Worm (Caenorhabditis elegans): ENCODE results near the gene nhr-198.

Gene nhr-198

ce11 chrV:15721431-15721830 lies 27.6 kb downstream of the nhr-198 start:
- TF ChIP-seq pha-2 (tag; optimal IDR thresholded peaks at IDR 0.05), result no peak
- no peak for TF ChIP-seq F13H6.1 (tag; optimal IDR thresholded peaks at IDR 0.05)
- TF ChIP-seq unc-55 (GFP tag; optimal IDR thresholded peaks at IDR 0.05), result no peak
- TF ChIP-seq pqm-1 (tag; optimal IDR thresholded peaks at IDR 0.05), result no peak
- TF ChIP-seq madf-2 (tag; optimal IDR thresholded peaks at IDR 0.05), result no peak

DNA sequence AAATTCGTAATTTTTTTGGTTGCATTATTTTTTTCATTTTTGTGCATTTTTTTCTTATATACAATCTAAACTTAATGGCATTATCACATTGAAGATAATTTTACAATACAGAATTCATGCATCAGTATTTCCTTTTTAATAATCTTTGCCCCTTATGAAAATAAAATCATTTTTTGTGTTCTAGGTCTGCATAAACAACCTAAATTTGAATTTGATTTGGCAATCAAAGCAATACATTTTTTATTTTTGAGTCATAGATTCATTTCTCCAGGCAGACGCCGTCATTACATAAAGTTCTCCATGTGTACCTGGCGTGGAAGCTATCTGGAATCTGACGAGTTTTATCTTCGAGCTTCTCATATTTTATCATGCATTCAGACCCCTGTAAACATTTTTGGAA lies 28.1 kb downstream of the nhr-198 start, which contains the start of gene srh-140:
srh-140 (plus strand) TSS at position 301 of the 400 bp plus-strand sequence.
- TF ChIP-seq zip-5 (tag; optimal IDR thresholded peaks at IDR 0.05) (no peak), madf-2 (tag; optimal IDR thresholded peaks at IDR 0.05) (no peak), sox-4 (tag; optimal IDR thresholded peaks at IDR 0.05) (no peak), hlh-15 (tag; optimal IDR thresholded peaks at IDR 0.05) (no peak), fkh-10 (GFP tag; optimal IDR thresholded peaks at IDR 0.05) (no peak)

DNA sequence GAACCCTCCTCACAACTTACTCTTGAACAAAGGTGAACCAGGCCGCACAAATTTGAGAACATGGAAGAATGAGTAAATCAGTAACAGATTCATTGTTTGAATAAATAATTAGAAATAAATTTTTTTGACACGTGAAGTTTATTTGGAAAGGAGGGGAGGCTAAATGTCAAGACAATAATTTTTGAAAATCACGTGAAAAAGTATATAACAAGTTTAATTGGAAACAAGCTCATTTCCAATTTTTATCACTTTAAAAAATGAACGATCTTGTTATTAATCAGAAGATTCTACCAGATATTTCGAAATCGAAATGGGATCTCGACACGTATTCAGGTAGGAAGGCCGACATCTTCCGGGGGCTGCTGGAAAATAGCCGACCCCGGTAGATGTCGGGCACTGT lies 32.8 kb downstream of the nhr-198 start, which contains the start of the genes irld-57 and sfxn-1.3:
irld-57 (minus strand) TSS at position 101 of the 400 bp plus-strand sequence.
sfxn-1.3 (plus strand) TSS at position 232 of the 400 bp plus-strand sequence.
- TF ChIP-seq dmd-4 (tag; optimal IDR thresholded peaks at IDR 0.05; ENCODE audit: borderline replicate concordance), result no peak
- no peak for TF ChIP-seq sox-4 (tag; optimal IDR thresholded peaks at IDR 0.05)
- TF ChIP-seq ceh-6 (GFP tag; optimal IDR thresholded peaks at IDR 0.05), result no peak
- TF ChIP-seq ceh-24 (tag; optimal IDR thresholded peaks at IDR 0.05), result no peak
- no peak for TF ChIP-seq madf-2 (tag; optimal IDR thresholded peaks at IDR 0.05)

- no peak for TF ChIP-seq hlh-8 (tag; optimal IDR thresholded peaks at IDR 0.05)
- TF ChIP-seq tbx-7 (tag; optimal IDR thresholded peaks at IDR 0.05), result no peak
- TF ChIP-seq unc-86 (tag; optimal IDR thresholded peaks at IDR 0.05), result no peak
- TF ChIP-seq ceh-2 (tag; optimal IDR thresholded peaks at IDR 0.05), result no peak
- no peak for TF ChIP-seq sox-2 (GFP tag; IDR thresholded peaks at IDR 0.05)
- no peak for TF ChIP-seq dve-1 (tag; optimal IDR thresholded peaks at IDR 0.05)
- TF ChIP-seq pat-9 (tag; optimal IDR thresholded peaks at IDR 0.05), result no peak
- TF ChIP-seq zip-5 (tag; optimal IDR thresholded peaks at IDR 0.05), result no peak
- TF ChIP-seq ceh-9 (tag; optimal IDR thresholded peaks at IDR 0.05), result no peak
Measured at ce11 chrV:15730459-15730858, 36.7 kb downstream of the nhr-198 start, which contains the start of gene Y6E2A.10. Gene Y6E2A.10 (minus strand): TSS chrV:15730559.

ce11 chrV:15732209-15732608 lies 38.4 kb downstream of the nhr-198 start, which contains the start of gene str-38:
Gene str-38 (minus strand): TSS chrV:15732309.
- TF ChIP-seq hlh-13 (GFP tag; optimal IDR thresholded peaks at IDR 0.05) (no peak), unc-55 (GFP tag; optimal IDR thresholded peaks at IDR 0.05) (no peak), ahr-1 (tag; optimal IDR thresholded peaks at IDR 0.05) (no peak), ceh-48 (tag; optimal IDR thresholded peaks at IDR 0.05) (no peak), fkh-6 (tag; optimal IDR thresholded peaks at IDR 0.05) (no peak), ets-4 (tag; optimal IDR thresholded peaks at IDR 0.05) (no peak), eyg-1 (tag; optimal IDR thresholded peaks at IDR 0.05) (no peak), sdc-2 (tag; optimal IDR thresholded peaks at IDR 0.05) (no peak), che-1 (tag; optimal IDR thresholded peaks at IDR 0.05) (no peak), ceh-2 (tag; optimal IDR thresholded peaks at IDR 0.05) (no peak), ceh-30 (tag; optimal IDR thresholded peaks at IDR 0.05) (no peak), ztf-16 (tag; optimal IDR thresholded peaks at IDR 0.05) (no peak)

- TF ChIP-seq dmd-4 (tag; optimal IDR thresholded peaks at IDR 0.05; ENCODE audit: borderline replicate concordance), result no peak
- no peak for TF ChIP-seq zip-5 (tag; optimal IDR thresholded peaks at IDR 0.05)
- TF ChIP-seq fkh-6 (tag; optimal IDR thresholded peaks at IDR 0.05), result no peak
- TF ChIP-seq ref-2 (tag; optimal IDR thresholded peaks at IDR 0.05), result no peak
- no peak for TF ChIP-seq mec-3 (tag; optimal IDR thresholded peaks at IDR 0.05; ENCODE audit: borderline replicate concordance)
- TF ChIP-seq elt-4 (tag; optimal IDR thresholded peaks at IDR 0.05), result no peak
- TF ChIP-seq pqm-1 (tag; optimal IDR thresholded peaks at IDR 0.05), result no peak
- TF ChIP-seq C08G9.2 (tag; optimal IDR thresholded peaks at IDR 0.05), result no peak
- TF ChIP-seq ttx-3 (tag; optimal IDR thresholded peaks at IDR 0.05), result no peak
- no peak for TF ChIP-seq gmeb-2 (tag; optimal IDR thresholded peaks at IDR 0.05)
- no peak for TF ChIP-seq unc-3 (GFP tag; conservative IDR thresholded peaks at IDR 0.05)
- no peak for TF ChIP-seq unc-3 (tag; optimal IDR thresholded peaks at IDR 0.05)
- TF ChIP-seq ztf-16 (tag; optimal IDR thresholded peaks at IDR 0.05), result no peak
- TF ChIP-seq sox-2 (GFP tag; IDR thresholded peaks at IDR 0.05), result no peak
- TF ChIP-seq che-1 (tag; optimal IDR thresholded peaks at IDR 0.05), result no peak
- TF ChIP-seq eyg-1 (tag; optimal IDR thresholded peaks at IDR 0.05), result no peak
- TF ChIP-seq ahr-1 (tag; optimal IDR thresholded peaks at IDR 0.05), result no peak
- no peak for TF ChIP-seq tbx-2 (tag; optimal IDR thresholded peaks at IDR 0.05)
- TF ChIP-seq Y22D7AL.16 (tag; optimal IDR thresholded peaks at IDR 0.05), result no peak
- no peak for TF ChIP-seq npax-4 (tag; optimal IDR thresholded peaks at IDR 0.05)
- no peak for TF ChIP-seq unc-42 (tag; optimal IDR thresholded peaks at IDR 0.05)
Measured at ce11 chrV:15733020-15733419, 39.2 kb downstream of the nhr-198 start.
